Fruit fly (Drosophila melanogaster): ENCODE results near the gene Fhos.

The Fhos gene

dm6 chr3L:8731494-8731994 lies 21.9 kb upstream of the Fhos start, which contains the start of gene Cp16:
Gene Cp16, plus strand, starts transcription at chr3L:8731944.
- TF ChIP-seq B-H2 (GFP tag; optimal IDR thresholded peaks at IDR 0.05): no peak
- no peak for TF ChIP-seq lola (GFP tag; optimal IDR thresholded peaks at IDR 0.05)
- no peak for TF ChIP-seq vnd (GFP tag; IDR thresholded peaks at IDR 0.05; ENCODE audit: partially characterized antibody)
- 0 out of 2 replicates have a peak, but pooled peaks have one; percentile 1 for TF ChIP-seq Dref (GFP tag; IDR thresholded peaks at IDR 0.05)
- TF ChIP-seq knrl (GFP tag; IDR thresholded peaks at IDR 0.05; ENCODE audit: partially characterized antibody): peak; percentile 20; the same call in 1 of the 3 replicates
- peak; percentile 66 for TF ChIP-seq Hr39 (optimal IDR thresholded peaks at IDR 0.05)
- TF ChIP-seq Ets65A (GFP tag): no peak
- TF ChIP-seq C15 (GFP tag; IDR thresholded peaks at IDR 0.05): no peak
- TF ChIP-seq CG3163 (GFP tag; optimal IDR thresholded peaks at IDR 0.05): no peak

- TF ChIP-seq ranshi (GFP tag; IDR thresholded peaks at IDR 0.05): no peak
- no peak for TF ChIP-seq sug (tag; optimal IDR thresholded peaks at IDR 0.05)
- TF ChIP-seq hkb (optimal IDR thresholded peaks at IDR 0.05): no peak
- peak; percentile 37; the same call in 1 of the 2 replicates for TF ChIP-seq hkb (GFP tag; IDR thresholded peaks at IDR 0.05)
- no peak for TF ChIP-seq croc (GFP tag; conservative IDR thresholded peaks at IDR 0.05)
- TF ChIP-seq chif (GFP tag; optimal IDR thresholded peaks at IDR 0.05): peak in 1 of 2 experiments; percentile 27
- TF ChIP-seq CG7556 (GFP tag; optimal IDR thresholded peaks at IDR 0.05): no peak
- TF ChIP-seq sc (optimal IDR thresholded peaks at IDR 0.05): no peak
- TF ChIP-seq sc (GFP tag; optimal IDR thresholded peaks at IDR 0.05): no peak
- peak; percentile 27 for TF ChIP-seq CG2875 (GFP tag; optimal IDR thresholded peaks at IDR 0.05)
- TF ChIP-seq odd (GFP tag; optimal IDR thresholded peaks at IDR 0.05): peak; percentile 38
- TF ChIP-seq lilli (GFP tag; optimal IDR thresholded peaks at IDR 0.05): no peak
- peak in 1 of 2 experiments; percentile 62 for TF ChIP-seq Pdp1 (GFP tag; optimal IDR thresholded peaks at IDR 0.05)
- TF ChIP-seq toy (GFP tag; IDR thresholded peaks at IDR 0.05): no peak
- TF ChIP-seq CG10147 (GFP tag; optimal IDR thresholded peaks at IDR 0.05): no peak
- TF ChIP-seq CG12769 (tag; optimal IDR thresholded peaks at IDR 0.05): peak; percentile 71
- peak; percentile 21 for TF ChIP-seq Oli (tag; optimal IDR thresholded peaks at IDR 0.05)
- no peak for TF ChIP-seq Dad (GFP tag; optimal IDR thresholded peaks at IDR 0.05)
- no peak for TF ChIP-seq Hsf (GFP tag; optimal IDR thresholded peaks at IDR 0.05)
- TF ChIP-seq schlank (tag; optimal IDR thresholded peaks at IDR 0.05): no peak
- TF ChIP-seq CG6854 (GFP tag; optimal IDR thresholded peaks at IDR 0.05): peak; percentile 12
- TF ChIP-seq maf-S (GFP tag; optimal IDR thresholded peaks at IDR 0.05): no peak
- no peak for TF ChIP-seq Atf-2 (GFP tag; optimal IDR thresholded peaks at IDR 0.05)
- peak; percentile 22; the same call in 1 of the 2 replicates for TF ChIP-seq MBD-R2 (GFP tag; IDR thresholded peaks at IDR 0.05)
- TF ChIP-seq Scr (GFP tag; IDR thresholded peaks at IDR 0.05; ENCODE audit: partially characterized antibody): no peak
- TF ChIP-seq CG10321 (GFP tag; IDR thresholded peaks at IDR 0.05): peak; percentile 92
- TF ChIP-seq tin (GFP tag; optimal IDR thresholded peaks at IDR 0.05): no peak
- TF ChIP-seq Hmr (GFP tag; optimal IDR thresholded peaks at IDR 0.05): peak; percentile 33
- no peak for TF ChIP-seq hbn (GFP tag; IDR thresholded peaks at IDR 0.05; ENCODE audit: partially characterized antibody)
- no peak for TF ChIP-seq CG32767 (GFP tag; IDR thresholded peaks at IDR 0.05)
- TF ChIP-seq grau (tag; optimal IDR thresholded peaks at IDR 0.05): peak; percentile 28
- peak; percentile 50; the same call in 1 of the 2 replicates for TF ChIP-seq rib (GFP tag; IDR thresholded peaks at IDR 0.05)
- peak; percentile 5 for TF ChIP-seq CoRest (tag; optimal IDR thresholded peaks at IDR 0.05)
- TF ChIP-seq CG1792 (GFP tag; optimal IDR thresholded peaks at IDR 0.05): no peak
- no peak for TF ChIP-seq unc-4 (GFP tag; IDR thresholded peaks at IDR 0.05; ENCODE audit: partially characterized antibody)
- no peak for TF ChIP-seq ERR (GFP tag; optimal IDR thresholded peaks at IDR 0.05)
- no peak for TF ChIP-seq Fer1 (GFP tag; optimal IDR thresholded peaks at IDR 0.05)
- peak in 1 of 2 experiments; percentile 73 for TF ChIP-seq Hr78 (GFP tag; optimal IDR thresholded peaks at IDR 0.05)
- TF ChIP-seq CG32532 (GFP tag; IDR thresholded peaks at IDR 0.05): peak; percentile 33; the same call in 1 of the 2 replicates
- TF ChIP-seq sqz (GFP tag; optimal IDR thresholded peaks at IDR 0.05): no peak
- TF ChIP-seq ind (GFP tag; optimal IDR thresholded peaks at IDR 0.05): no peak
Measured at dm6 chr3L:8741051-8741468, 12.4 kb upstream of the Fhos start.

Data from whole organism, embryonic.